Worm (Caenorhabditis elegans) whole organism, L4 larva: ENCODE measurements around the gene Y43B11AR.1.

Source experiments
- F37D6.2 ChIP-seq: sonication (generic microtip); optimal IDR thresholded peaks from 2 replicates; lab custom pipeline; 2016; ENCODE audit warnings: mild to moderate bottlenecking, missing genetic modification characterization, missing compliant biosample characterization
- F44E2.7 ChIP-seq: fragments of 200-800 bp; sonication (Bioruptor generic); IDR thresholded peaks from 2 replicates; pipeline ENCODE4 v2.1.2; 2022; ENCODE audit warnings: missing genetic modification characterization, missing compliant biosample characterization
- F49E8.2 ChIP-seq: sonication (generic microtip); optimal IDR thresholded peaks from 2 replicates; lab custom pipeline; 2016; ENCODE audit warnings: missing compliant biosample characterization, mild to moderate bottlenecking, missing genetic modification characterization, borderline replicate concordance
- R02D3.7 ChIP-seq: fragments of 150-350 bp; sonication (generic microtip); optimal IDR thresholded peaks from 3 replicates; lab custom pipeline; 2014; ENCODE audit warnings: missing biosample characterization, missing genetic modification characterization
- T26A8.4 ChIP-seq: fragments of 200-800 bp; sonication (Bioruptor generic); IDR thresholded peaks from 2 replicates; pipeline ENCODE4 v1.3.6; 2022; ENCODE audit warnings: missing genetic modification characterization, missing compliant biosample characterization
- Y5F2A.4 ChIP-seq: fragments of 200-800 bp; sonication (Bioruptor generic); optimal IDR thresholded peaks from 2 replicates; lab custom pipeline; 2018; ENCODE audit warnings: mild to moderate bottlenecking, missing genetic modification characterization, missing compliant biosample characterization
- Y75B8A.6 ChIP-seq: fragments of 200-800 bp; sonication (Bioruptor generic); IDR thresholded peaks from 2 replicates; pipeline ENCODE4 v1.3.6; 2022; ENCODE audit warnings: missing genetic modification reagents, missing genetic modification characterization, missing compliant biosample characterization
- aha-1 ChIP-seq: fragments of 150-350 bp; peaks from one replicate; lab custom pipeline; 2014; ENCODE audit warnings: missing biosample characterization, missing genetic modification characterization
- ama-1 ChIP-seq: fragments of 150-350 bp; optimal IDR thresholded peaks from 2 replicates; lab custom pipeline; 2014; ENCODE audit warnings: inconsistent platforms, mixed read lengths
- ceh-32 ChIP-seq: sonication (generic microtip); optimal IDR thresholded peaks from 2 replicates; lab custom pipeline; 2016; ENCODE audit warnings: mild to moderate bottlenecking, missing genetic modification characterization, missing compliant biosample characterization; ENCODE audit not compliant: poor library complexity
- ceh-62 ChIP-seq: sonication (generic microtip); optimal IDR thresholded peaks from 2 replicates; lab custom pipeline; 2017; ENCODE audit warnings: missing biosample characterization, missing genetic modification characterization
- ceh-82 ChIP-seq: sonication (generic microtip); optimal IDR thresholded peaks from 2 replicates; lab custom pipeline; 2017; ENCODE audit warnings: missing biosample characterization, missing genetic modification characterization
- ces-1 ChIP-seq: fragments of 150-350 bp; sonication (generic microtip); optimal IDR thresholded peaks from 4 replicates; lab custom pipeline; 2014; ENCODE audit warnings: missing biosample characterization, missing genetic modification reagents, missing genetic modification characterization
- daf-12 ChIP-seq: fragments of 150-350 bp; optimal IDR thresholded peaks from 2 replicates; lab custom pipeline; 2014; ENCODE audit warnings: missing biosample characterization, missing genetic modification reagents, missing genetic modification characterization
- daf-16 ChIP-seq, 3 experiments: sonication (generic microtip); optimal IDR thresholded peaks; 2 replicates each; lab custom pipeline; 2016 to 2017; ENCODE audit warnings: missing genetic modification characterization in 3 of 3, missing genetic modification reagents in 3 of 3, mild to moderate bottlenecking in 2 of 3, missing compliant biosample characterization in 2 of 3, missing biosample characterization in 1 of 3, moderate library complexity in 1 of 3
- daf-8 ChIP-seq: fragments of 200-800 bp; sonication (Bioruptor generic); IDR thresholded peaks from 2 replicates; pipeline ENCODE4 v1.3.6; 2022; ENCODE audit warnings: missing genetic modification characterization, missing compliant biosample characterization
- dmd-8 ChIP-seq: fragments of 200-800 bp; sonication (Bioruptor generic); IDR thresholded peaks from 2 replicates; pipeline ENCODE4 v1.3.6; 2022; ENCODE audit warnings: missing genetic modification characterization, missing compliant biosample characterization
- duxl-1 ChIP-seq: sonication (generic microtip); optimal IDR thresholded peaks from 2 replicates; lab custom pipeline; 2016; ENCODE audit warnings: mild to moderate bottlenecking, missing genetic modification characterization, moderate library complexity, missing compliant biosample characterization; ENCODE audit not compliant: poor library complexity
- dve-1 ChIP-seq: sonication (generic microtip); optimal IDR thresholded peaks from 2 replicates; lab custom pipeline; 2017; ENCODE audit warnings: antibody characterized with exemption, mild to moderate bottlenecking, missing genetic modification characterization, missing compliant biosample characterization; ENCODE audit not compliant: insufficient read depth
- fkh-10 ChIP-seq: fragments of 150-350 bp; optimal IDR thresholded peaks from 2 replicates; lab custom pipeline; 2014; ENCODE audit warnings: missing biosample characterization, missing genetic modification reagents, missing genetic modification characterization
- fos-1 ChIP-seq: fragments of 150-350 bp; optimal IDR thresholded peaks from 2 replicates; lab custom pipeline; 2014; ENCODE audit warnings: missing biosample characterization, missing genetic modification characterization
- gei-8 ChIP-seq: fragments of 200-800 bp; sonication (Bioruptor generic); optimal IDR thresholded peaks from 2 replicates; lab custom pipeline; 2018; ENCODE audit warnings: mild to moderate bottlenecking, missing genetic modification characterization, missing compliant biosample characterization
- hlh-11 ChIP-seq: fragments of 200-800 bp; sonication (Bioruptor generic); optimal IDR thresholded peaks from 2 replicates; lab custom pipeline; 2018; ENCODE audit warnings: mild to moderate bottlenecking, missing genetic modification characterization, missing compliant biosample characterization
- hlh-30 ChIP-seq: sonication (generic microtip); optimal IDR thresholded peaks from 2 replicates; lab custom pipeline; 2017; ENCODE audit warnings: antibody characterized with exemption, mild to moderate bottlenecking, missing genetic modification characterization, missing compliant biosample characterization; ENCODE audit not compliant: insufficient read depth
- lin-39 ChIP-seq: fragments of 150-350 bp; optimal IDR thresholded peaks from 2 replicates; lab custom pipeline; 2014; ENCODE audit warnings: missing biosample characterization, missing genetic modification reagents, missing genetic modification characterization
- madf-5 ChIP-seq, 2 experiments: fragments of 200-800 bp; sonication (Bioruptor generic); IDR thresholded peaks; 2 replicates each; pipeline ENCODE4 v1.3.6; 2022; ENCODE audit warnings: missing compliant biosample characterization in 2 of 2, missing genetic modification characterization in 2 of 2
- mdt-29 ChIP-seq: fragments of 200-800 bp; sonication (Bioruptor generic); IDR thresholded peaks from 2 replicates; pipeline ENCODE4 v1.3.6; 2022; ENCODE audit warnings: missing genetic modification reagents, missing genetic modification characterization, missing compliant biosample characterization
- mep-1 ChIP-seq: fragments of 150-350 bp; sonication (generic microtip); optimal IDR thresholded peaks from 3 replicates; lab custom pipeline; 2014; ENCODE audit warnings: missing biosample characterization, missing genetic modification characterization
- mxl-3 ChIP-seq: fragments of 200-800 bp; sonication (Bioruptor generic); optimal IDR thresholded peaks from 2 replicates; lab custom pipeline; 2018; ENCODE audit warnings: mild to moderate bottlenecking, missing genetic modification characterization, missing compliant biosample characterization
- nhr-11 ChIP-seq: fragments of 150-350 bp; optimal IDR thresholded peaks from 2 replicates; lab custom pipeline; 2014; ENCODE audit warnings: missing biosample characterization, missing genetic modification characterization
- nhr-25 ChIP-seq: sonication (generic microtip); optimal IDR thresholded peaks from 2 replicates; lab custom pipeline; 2017; ENCODE audit warnings: missing genetic modification characterization, mild to moderate bottlenecking, missing compliant biosample characterization, antibody characterized with exemption, moderate library complexity, borderline replicate concordance; ENCODE audit not compliant: insufficient read depth
- nhr-28 ChIP-seq: fragments of 150-350 bp; optimal IDR thresholded peaks from 2 replicates; lab custom pipeline; 2014; ENCODE audit warnings: missing biosample characterization, missing genetic modification characterization
- nhr-41 ChIP-seq: fragments of 200-800 bp; sonication (Bioruptor generic); IDR thresholded peaks from 2 replicates; pipeline ENCODE4 v1.3.6; 2022; ENCODE audit warnings: missing genetic modification reagents, missing genetic modification characterization, missing compliant biosample characterization
- nhr-42 ChIP-seq: fragments of 200-800 bp; sonication (Bioruptor generic); IDR thresholded peaks from 2 replicates; pipeline ENCODE4 v1.3.6; 2022; ENCODE audit warnings: missing genetic modification characterization, missing compliant biosample characterization
- nhr-48 ChIP-seq: sonication (generic microtip); optimal IDR thresholded peaks from 2 replicates; lab custom pipeline; 2016; ENCODE audit warnings: mild to moderate bottlenecking, missing genetic modification characterization, missing compliant biosample characterization
- nhr-6 ChIP-seq: fragments of 150-350 bp; optimal IDR thresholded peaks from 2 replicates; lab custom pipeline; 2014; ENCODE audit warnings: missing biosample characterization, missing genetic modification characterization
- nhr-76 ChIP-seq: fragments of 150-350 bp; optimal IDR thresholded peaks from 2 replicates; lab custom pipeline; 2014; ENCODE audit warnings: missing biosample characterization, missing genetic modification characterization
- nhr-77 ChIP-seq: fragments of 150-350 bp; optimal IDR thresholded peaks from 2 replicates; lab custom pipeline; 2014; ENCODE audit warnings: missing biosample characterization, missing genetic modification characterization
- pha-4 ChIP-seq, 2 experiments: fragments of 150-350 bp in 1 of 2; fragments of 200-800 bp in 1 of 2; sonication (Bioruptor generic) in 1 of 2; IDR thresholded peaks in 1 of 2; optimal IDR thresholded peaks in 1 of 2; 2 replicates each; pipeline versions ENCODE4 v1.3.6 to Lab custom; 2014 to 2022; ENCODE audit warnings: missing genetic modification characterization in 2 of 2, missing genetic modification reagents in 2 of 2, missing biosample characterization in 1 of 2, missing compliant biosample characterization in 1 of 2
- saeg-2 ChIP-seq: fragments of 200-800 bp; sonication (Bioruptor generic); IDR thresholded peaks from 2 replicates; pipeline ENCODE4 v1.3.6; 2022; ENCODE audit warnings: missing genetic modification reagents, missing genetic modification characterization, missing compliant biosample characterization
- sdz-12 ChIP-seq: fragments of 200-800 bp; sonication (Bioruptor generic); optimal IDR thresholded peaks from 2 replicates; lab custom pipeline; 2018; ENCODE audit warnings: mild to moderate bottlenecking, missing genetic modification characterization, missing compliant biosample characterization
- spr-3 ChIP-seq: fragments of 200-800 bp; sonication (Bioruptor generic); optimal IDR thresholded peaks from 2 replicates; lab custom pipeline; 2018; ENCODE audit warnings: mild to moderate bottlenecking, missing genetic modification characterization, missing compliant biosample characterization
- tag-97 ChIP-seq: fragments of 200-800 bp; sonication (Bioruptor generic); IDR thresholded peaks from 2 replicates; pipeline ENCODE4 v1.3.6; 2022; ENCODE audit warnings: missing genetic modification characterization, missing compliant biosample characterization
- tra-1 ChIP-seq: fragments of 200-800 bp; sonication (Bioruptor generic); IDR thresholded peaks from 2 replicates; pipeline ENCODE4 v1.3.6; 2022; ENCODE audit warnings: missing genetic modification reagents, missing genetic modification characterization, missing compliant biosample characterization
- vab-7 ChIP-seq: fragments of 200-800 bp; sonication (Bioruptor generic); IDR thresholded peaks from 2 replicates; pipeline ENCODE4 v1.3.6; 2022; ENCODE audit warnings: missing genetic modification reagents, missing genetic modification characterization, missing compliant biosample characterization
- zfp-2 ChIP-seq: sonication (generic microtip); optimal IDR thresholded peaks from 2 replicates; lab custom pipeline; 2016; ENCODE audit warnings: mild to moderate bottlenecking, missing genetic modification characterization, missing compliant biosample characterization
- zfp-3 ChIP-seq: fragments of 200-800 bp; sonication (Bioruptor generic); conservative IDR thresholded peaks from 2 replicates; pipeline ENCODE4 v1.3.6; 2022; ENCODE audit warnings: missing genetic modification reagents, missing genetic modification characterization, missing compliant biosample characterization
- ztf-11 ChIP-seq: fragments of 150-350 bp; optimal IDR thresholded peaks from 2 replicates; lab custom pipeline; 2014; ENCODE audit warnings: missing biosample characterization, missing genetic modification characterization

Gene Y43B11AR.1

DNA sequence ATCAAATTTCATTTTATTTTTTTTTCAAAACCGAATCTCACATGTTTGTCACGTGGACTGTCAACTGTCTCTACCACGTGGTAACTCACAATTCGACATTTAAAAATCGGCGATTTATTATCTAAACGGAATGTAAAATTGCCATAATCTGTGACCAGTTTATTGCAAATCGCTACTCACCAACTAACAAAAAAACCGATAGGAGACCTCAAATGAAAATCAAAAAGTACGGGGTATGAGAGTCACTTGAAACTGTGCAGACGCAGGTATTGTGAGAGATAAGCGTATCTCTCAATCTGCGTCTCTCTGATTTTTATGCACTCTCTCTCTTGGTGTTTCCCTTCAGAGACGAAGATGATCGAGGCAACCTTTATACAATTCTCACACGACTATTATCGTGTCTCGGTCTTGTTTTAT, 33.5 kb upstream of the Y43B11AR.1 start (continued):
- no peak for TF ChIP-seq daf-12 (tag; lab: Kevin White, UChicago)
- peak; percentile 65; the same call in 1 of the 2 replicates for TF ChIP-seq tra-1

DNA sequence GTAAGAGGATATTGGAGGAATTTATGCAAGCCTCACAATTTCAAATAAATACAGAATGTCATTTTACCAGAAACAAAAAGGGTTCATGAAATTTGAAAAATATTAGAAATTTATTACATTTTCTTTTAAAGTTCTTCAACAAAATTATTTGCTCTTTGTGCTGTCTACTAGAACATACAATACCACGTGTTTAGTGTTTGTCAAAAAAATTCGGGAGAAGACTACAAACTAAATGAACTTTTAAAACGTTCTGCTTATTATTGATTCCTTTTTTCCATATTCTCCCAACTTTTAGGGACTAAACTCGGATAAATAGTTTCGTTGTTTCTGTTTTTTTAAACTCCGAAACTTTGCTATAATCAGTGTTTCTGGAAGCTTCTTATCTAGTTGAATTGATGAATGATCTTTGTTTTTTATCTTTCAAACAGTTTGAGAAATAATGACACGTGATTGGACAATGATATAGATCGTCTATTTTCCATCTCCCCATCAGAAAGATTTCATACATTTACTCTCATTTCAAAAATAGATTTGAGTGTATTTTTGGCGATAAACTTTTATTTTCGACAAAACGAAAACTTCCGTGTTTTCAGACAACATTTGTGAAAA, 32.6 kb upstream of the Y43B11AR.1 start:
- no peak for TF ChIP-seq spr-3
- no peak for TF ChIP-seq pha-4 (GFP tag; IDR thresholded peaks at IDR 0.05; lab: Robert Waterston, UW)
- TF ChIP-seq pha-4 (tag; optimal IDR thresholded peaks at IDR 0.05; lab: Kevin White, UChicago): no peak
- TF ChIP-seq nhr-41: no peak
- peak; percentile 54 for TF ChIP-seq aha-1 (tag; lab: Kevin White, UChicago)
- no peak for TF ChIP-seq sdz-12 (GFP tag; lab: Kevin White, UChicago)
- TF ChIP-seq dve-1 (tag; lab: Kevin White, UChicago): peak; percentile 87
- TF ChIP-seq mxl-3: no peak
- TF ChIP-seq ama-1 (lab: Kevin White, UChicago): no peak
- no peak for TF ChIP-seq ceh-82 (tag; lab: Kevin White, UChicago)
- no peak for TF ChIP-seq T26A8.4
- TF ChIP-seq hlh-30 (tag; lab: Kevin White, UChicago): peak; percentile 34
- TF ChIP-seq R02D3.7: no peak
- peak; percentile 30 for TF ChIP-seq nhr-77 (tag; lab: Kevin White, UChicago)
- TF ChIP-seq nhr-6 (tag; lab: Kevin White, UChicago): no peak
- TF ChIP-seq mep-1 (tag; lab: Kevin White, UChicago): no peak
- TF ChIP-seq dmd-8 (GFP tag; lab: Robert Waterston, UW): no peak
- TF ChIP-seq fos-1 (tag; lab: Kevin White, UChicago): no peak
- TF ChIP-seq duxl-1 (tag; lab: Kevin White, UChicago): no peak
- TF ChIP-seq zfp-2: no peak
- no peak for TF ChIP-seq tag-97 (GFP tag; lab: Robert Waterston, UW)
- no peak for TF ChIP-seq daf-8 (GFP tag; lab: Robert Waterston, UW)
- TF ChIP-seq Y75B8A.6: no peak
- TF ChIP-seq nhr-76: no peak
- TF ChIP-seq F44E2.7 (GFP tag; lab: Robert Waterston, UW): no peak
- TF ChIP-seq ztf-11 (tag; lab: Kevin White, UChicago): no peak
- TF ChIP-seq nhr-11: no peak
- no peak for TF ChIP-seq ceh-62 (tag; lab: Kevin White, UChicago)
- TF ChIP-seq vab-7 (GFP tag; lab: Robert Waterston, UW): no peak
- no peak for TF ChIP-seq ces-1 (GFP tag; lab: Kevin White, UChicago)
- TF ChIP-seq zfp-3 (GFP tag; lab: Robert Waterston, UW): 0 out of 2 replicates have a peak, but pooled peaks have one; percentile 20
- TF ChIP-seq F37D6.2: no peak
- peak; percentile 15 for TF ChIP-seq nhr-48 (tag; lab: Kevin White, UChicago)
- no peak for TF ChIP-seq F49E8.2 (tag; lab: Kevin White, UChicago)
- TF ChIP-seq lin-39 (tag; lab: Kevin White, UChicago): no peak
- TF ChIP-seq nhr-25: no peak
- no peak for TF ChIP-seq nhr-42
- TF ChIP-seq saeg-2 (GFP tag; lab: Robert Waterston, UW): no peak
- no peak for TF ChIP-seq daf-16 (GFP tag; optimal IDR thresholded peaks at IDR 0.05; lab: Kevin White, UChicago)
- peak; percentile 71 for TF ChIP-seq daf-16 (tag; optimal IDR thresholded peaks at IDR 0.05; lab: Kevin White, UChicago)
- TF ChIP-seq nhr-28 (tag; lab: Kevin White, UChicago): peak; percentile 25
- TF ChIP-seq madf-5 (GFP tag; IDR thresholded peaks at IDR 0.05; lab: Robert Waterston, UW): no peak
- no peak for TF ChIP-seq fkh-10
- peak; percentile 71; the same call in 1 of the 2 replicates for TF ChIP-seq mdt-29 (GFP tag; lab: Robert Waterston, UW)
- no peak for TF ChIP-seq gei-8 (GFP tag; lab: Kevin White, UChicago)
- TF ChIP-seq Y5F2A.4 (GFP tag; lab: Kevin White, UChicago): no peak
- peak; percentile 66 for TF ChIP-seq hlh-11
- TF ChIP-seq ceh-32: no peak
